Fruit fly (Drosophila melanogaster) whole organism, embryonic: ENCODE data around the gene gammaCOP.
A peak's percentile ranks its signal among the peaks of the same experiment; 100 is the strongest.

ENCODE experiments used
- Atf6 ChIP-seq: fragments of 200-800 bp; sonication (Bioruptor generic); IDR thresholded peaks from 2 replicates; pipeline ENCODE4 v1.3.6; 2022; ENCODE audit warnings: missing biosample characterization, missing genetic modification characterization
- Bgb ChIP-seq: fragments of 200-800 bp; sonication (Bioruptor generic); IDR thresholded peaks from 2 replicates; pipeline ENCODE4 v1.3.6; 2022; ENCODE audit warnings: missing biosample characterization, missing genetic modification characterization; ENCODE audit not compliant: partially characterized antibody
- CG10147 ChIP-seq: fragments of 200-800 bp; sonication (Bioruptor generic); optimal IDR thresholded peaks from 2 replicates; lab custom pipeline; 2019; ENCODE audit warnings: missing biosample characterization, mild to moderate bottlenecking, missing genetic modification characterization, moderate library complexity
- CG10274 ChIP-seq: fragments of 200-800 bp; sonication (Bioruptor generic); optimal IDR thresholded peaks from 3 replicates; lab custom pipeline; 2017; ENCODE audit warnings: missing biosample characterization, mild to moderate bottlenecking, missing genetic modification characterization
- CG10462 ChIP-seq: fragments of 200-800 bp; sonication (Bioruptor generic); optimal IDR thresholded peaks from 2 replicates; lab custom pipeline; 2016; ENCODE audit warnings: missing biosample characterization, missing genetic modification characterization
- CG11085 ChIP-seq: fragments of 200-800 bp; sonication (Bioruptor generic); IDR thresholded peaks from 2 replicates; pipeline ENCODE4 v1.3.6; 2022; ENCODE audit warnings: missing biosample characterization, missing genetic modification characterization
- CG11560 ChIP-seq: fragments of 200-800 bp; sonication (Bioruptor generic); IDR thresholded peaks from 3 replicates; pipeline ENCODE4 v1.3.6; 2022; ENCODE audit warnings: missing biosample characterization, missing genetic modification characterization
- CG11696 ChIP-seq: fragments of 200-800 bp; sonication (Bioruptor generic); IDR thresholded peaks from 2 replicates; pipeline ENCODE4 v1.3.6; 2022; ENCODE audit warnings: missing biosample characterization, missing genetic modification characterization
- CG1233 ChIP-seq: fragments of 200-800 bp; sonication (Bioruptor generic); optimal IDR thresholded peaks from 4 replicates; lab custom pipeline; 2018; ENCODE audit warnings: missing biosample characterization, mild to moderate bottlenecking, missing genetic modification characterization
- CG13123 ChIP-seq: fragments of 200-800 bp; sonication (Bioruptor generic); optimal IDR thresholded peaks from 2 replicates; lab custom pipeline; 2016; ENCODE audit warnings: missing biosample characterization, missing genetic modification characterization
- CG17612 ChIP-seq: fragments of 200-800 bp; sonication (Bioruptor generic); IDR thresholded peaks from 2 replicates; pipeline ENCODE4 v1.3.6; 2022; ENCODE audit warnings: missing biosample characterization, missing genetic modification characterization
- CG30020 ChIP-seq: fragments of 200-800 bp; optimal IDR thresholded peaks from 2 replicates; lab custom pipeline; 2019; ENCODE audit warnings: missing biosample characterization, mild to moderate bottlenecking, missing genetic modification characterization, moderate library complexity
- CG31441 ChIP-seq: fragments of 200-800 bp; sonication (Bioruptor generic); IDR thresholded peaks from 2 replicates; pipeline ENCODE4 v1.3.6; 2022; ENCODE audit warnings: missing biosample characterization, missing genetic modification characterization
- CG33557 ChIP-seq: fragments of 200-800 bp; sonication (Bioruptor generic); optimal IDR thresholded peaks from 2 replicates; lab custom pipeline; 2019; ENCODE audit warnings: missing biosample characterization, mild to moderate bottlenecking, missing genetic modification characterization, moderate library complexity
- CG6765 ChIP-seq: fragments of 200-800 bp; sonication (Bioruptor generic); optimal IDR thresholded peaks from 3 replicates; lab custom pipeline; 2017; ENCODE audit warnings: missing biosample characterization, mild to moderate bottlenecking, missing genetic modification characterization
- CG7357 ChIP-seq: fragments of 200-800 bp; sonication (Bioruptor generic); IDR thresholded peaks from 3 replicates; pipeline ENCODE4 v1.3.6; 2022; ENCODE audit warnings: missing biosample characterization, missing genetic modification characterization
- CG8290 ChIP-seq, 3 experiments: fragments of 200-800 bp; sonication (Bioruptor generic); optimal IDR thresholded peaks; 2 replicates each; lab custom pipeline; 2016 to 2019; ENCODE audit warnings: missing biosample characterization in 3 of 3, missing genetic modification characterization in 3 of 3, mild to moderate bottlenecking in 2 of 3, moderate library complexity in 1 of 3
- CG8478 ChIP-seq: fragments of >200 bp; optimal IDR thresholded peaks from 2 replicates; lab custom pipeline; 2018
- Ets97D ChIP-seq: fragments of 200-800 bp; sonication (Bioruptor generic); optimal IDR thresholded peaks from 3 replicates; lab custom pipeline; 2016; ENCODE audit warnings: missing biosample characterization, missing genetic modification characterization
- Gsc ChIP-seq: fragments of 200-800 bp; sonication (Bioruptor generic); IDR thresholded peaks from 2 replicates; pipeline ENCODE4 v1.3.6; 2022; ENCODE audit warnings: missing biosample characterization, missing genetic modification characterization
- H15 ChIP-seq: fragments of 200-800 bp; sonication (Bioruptor generic); IDR thresholded peaks from 3 replicates; pipeline ENCODE4 v1.3.6; 2022; ENCODE audit warnings: missing biosample characterization, missing genetic modification characterization
- HHEX ChIP-seq: fragments of 200-800 bp; sonication (Bioruptor generic); optimal IDR thresholded peaks from 3 replicates; lab custom pipeline; 2017; ENCODE audit warnings: missing biosample characterization, mild to moderate bottlenecking, missing genetic modification characterization, missing genetic modification reagents
- HLH3B ChIP-seq: fragments of 200-800 bp; sonication (Bioruptor generic); IDR thresholded peaks from 2 replicates; pipeline ENCODE4 v1.3.6; 2022; ENCODE audit warnings: missing biosample characterization, missing genetic modification characterization
- Hey ChIP-seq: fragments of 200-800 bp; sonication (Bioruptor generic); optimal IDR thresholded peaks from 3 replicates; lab custom pipeline; 2018; ENCODE audit warnings: missing biosample characterization, mild to moderate bottlenecking, missing genetic modification characterization
- Hr39 ChIP-seq: fragments of >200 bp; optimal IDR thresholded peaks from 2 replicates; lab custom pipeline; 2017
- Hr78 ChIP-seq, 2 experiments: fragments of 200-800 bp in 1 of 2; fragments of >200 bp in 1 of 2; sonication (Bioruptor generic) in 1 of 2; optimal IDR thresholded peaks; 2 replicates each; lab custom pipeline; 2017 to 2019; ENCODE audit warnings: missing biosample characterization in 2 of 2, missing genetic modification characterization in 2 of 2, mild to moderate bottlenecking in 1 of 2, moderate library complexity in 1 of 2
- Lim3 ChIP-seq: fragments of 200-800 bp; sonication (Bioruptor generic); IDR thresholded peaks from 2 replicates; pipeline ENCODE4 v1.3.6; 2022; ENCODE audit warnings: missing biosample characterization, missing genetic modification characterization
- Mes4 ChIP-seq: fragments of 200-800 bp; sonication (Bioruptor generic); optimal IDR thresholded peaks from 2 replicates; lab custom pipeline; 2016; ENCODE audit warnings: missing biosample characterization, missing genetic modification characterization
- Sin3A ChIP-seq: fragments of >200 bp; optimal IDR thresholded peaks from 2 replicates; lab custom pipeline; 2018
- Sry-δ ChIP-seq: fragments of 200-800 bp; sonication (Bioruptor generic); optimal IDR thresholded peaks from 2 replicates; lab custom pipeline; 2016; ENCODE audit warnings: missing biosample characterization, missing genetic modification characterization
- TFAM ChIP-seq: fragments of 200-800 bp; sonication (Bioruptor generic); optimal IDR thresholded peaks from 2 replicates; lab custom pipeline; 2017; ENCODE audit warnings: missing biosample characterization, missing genetic modification characterization, inconsistent platforms
- amos ChIP-seq: fragments of 200-800 bp; sonication (Bioruptor generic); IDR thresholded peaks from 2 replicates; pipeline ENCODE4 v1.3.6; 2022; ENCODE audit warnings: missing biosample characterization, missing genetic modification characterization; ENCODE audit not compliant: partially characterized antibody
- da ChIP-seq: fragments of 200-800 bp; sonication (Bioruptor generic); optimal IDR thresholded peaks from 2 replicates; lab custom pipeline; 2016; ENCODE audit warnings: missing biosample characterization, missing genetic modification characterization
- dati ChIP-seq: fragments of 200-800 bp; sonication (Bioruptor generic); IDR thresholded peaks from 2 replicates; pipeline ENCODE4 v1.3.6; 2022; ENCODE audit warnings: missing biosample characterization, missing genetic modification characterization
- exex ChIP-seq: fragments of 200-800 bp; sonication (Bioruptor generic); optimal IDR thresholded peaks from 4 replicates; lab custom pipeline; 2018; ENCODE audit warnings: missing biosample characterization, mild to moderate bottlenecking, missing genetic modification characterization, moderate library complexity
- fd3F ChIP-seq: fragments of 200-800 bp; sonication (Bioruptor generic); optimal IDR thresholded peaks from 2 replicates; lab custom pipeline; 2018; ENCODE audit warnings: missing biosample characterization, mild to moderate bottlenecking, missing genetic modification characterization, moderate library complexity
- fru ChIP-seq: fragments of >200 bp; optimal IDR thresholded peaks from 2 replicates; lab custom pipeline; 2017
- fu2 ChIP-seq: fragments of 200-800 bp; sonication (Bioruptor generic); optimal IDR thresholded peaks from 2 replicates; lab custom pipeline; 2016; ENCODE audit warnings: missing biosample characterization, missing genetic modification characterization
- gsb-n ChIP-seq: fragments of 200-800 bp; sonication (Bioruptor generic); optimal IDR thresholded peaks from 3 replicates; lab custom pipeline; 2018; ENCODE audit warnings: missing biosample characterization, mild to moderate bottlenecking, missing genetic modification characterization
- gt ChIP-seq: fragments of 200-800 bp; sonication (Bioruptor generic); IDR thresholded peaks from 2 replicates; pipeline ENCODE4 v1.3.6; 2022; ENCODE audit warnings: missing biosample characterization, missing genetic modification characterization
- lola ChIP-seq, 3 experiments: fragments of >200 bp in 2 of 3; fragments of 200-800 bp in 1 of 3; sonication (Bioruptor generic) in 1 of 3; optimal IDR thresholded peaks; 2 replicates each; lab custom pipeline; 2017 to 2019; ENCODE audit warnings: missing biosample characterization in 3 of 3, missing genetic modification characterization in 3 of 3, mild to moderate bottlenecking in 1 of 3, moderate library complexity in 1 of 3
- luna ChIP-seq: fragments of 200-800 bp; sonication (Bioruptor generic); optimal IDR thresholded peaks from 2 replicates; lab custom pipeline; 2016; ENCODE audit warnings: missing biosample characterization, missing genetic modification characterization
- nau ChIP-seq: fragments of 200-800 bp; sonication (Bioruptor generic); optimal IDR thresholded peaks from 3 replicates; lab custom pipeline; 2017; ENCODE audit warnings: missing biosample characterization, mild to moderate bottlenecking, missing genetic modification characterization, missing genetic modification reagents
- nerfin-1 ChIP-seq: fragments of 200-800 bp; sonication (Bioruptor generic); optimal IDR thresholded peaks from 3 replicates; lab custom pipeline; 2019; ENCODE audit warnings: missing biosample characterization, mild to moderate bottlenecking, missing genetic modification characterization, moderate library complexity
- pros ChIP-seq: fragments of 200-800 bp; sonication (Bioruptor generic); optimal IDR thresholded peaks from 3 replicates; lab custom pipeline; 2019; ENCODE audit warnings: missing biosample characterization, mild to moderate bottlenecking, missing genetic modification characterization, moderate library complexity
- scrt ChIP-seq: fragments of 200-800 bp; sonication (Bioruptor generic); optimal IDR thresholded peaks from 2 replicates; lab custom pipeline; 2018; ENCODE audit warnings: missing biosample characterization, mild to moderate bottlenecking, missing genetic modification characterization, moderate library complexity
- slbo ChIP-seq: fragments of 200-800 bp; sonication (Bioruptor generic); IDR thresholded peaks from 2 replicates; pipeline ENCODE4 v1.3.6; 2022; ENCODE audit warnings: missing biosample characterization, missing genetic modification characterization
- sug ChIP-seq: fragments of 200-800 bp; optimal IDR thresholded peaks from 2 replicates; lab custom pipeline; 2019; ENCODE audit warnings: missing biosample characterization, mild to moderate bottlenecking, missing genetic modification characterization, moderate library complexity
- unc-4 ChIP-seq: fragments of 200-800 bp; sonication (Bioruptor generic); IDR thresholded peaks from 2 replicates; pipeline ENCODE4 v1.3.6; 2022; ENCODE audit warnings: missing biosample characterization, missing genetic modification characterization; ENCODE audit not compliant: partially characterized antibody
- unpg ChIP-seq: fragments of 200-800 bp; sonication (Bioruptor generic); optimal IDR thresholded peaks from 3 replicates; lab custom pipeline; 2018; ENCODE audit warnings: missing biosample characterization, mild to moderate bottlenecking, missing genetic modification characterization, moderate library complexity
- vfl ChIP-seq: fragments of 200-800 bp; sonication (Bioruptor generic); optimal IDR thresholded peaks from 2 replicates; lab custom pipeline; 2016; ENCODE audit warnings: missing biosample characterization, missing genetic modification characterization

The gammaCOP gene

DNA sequence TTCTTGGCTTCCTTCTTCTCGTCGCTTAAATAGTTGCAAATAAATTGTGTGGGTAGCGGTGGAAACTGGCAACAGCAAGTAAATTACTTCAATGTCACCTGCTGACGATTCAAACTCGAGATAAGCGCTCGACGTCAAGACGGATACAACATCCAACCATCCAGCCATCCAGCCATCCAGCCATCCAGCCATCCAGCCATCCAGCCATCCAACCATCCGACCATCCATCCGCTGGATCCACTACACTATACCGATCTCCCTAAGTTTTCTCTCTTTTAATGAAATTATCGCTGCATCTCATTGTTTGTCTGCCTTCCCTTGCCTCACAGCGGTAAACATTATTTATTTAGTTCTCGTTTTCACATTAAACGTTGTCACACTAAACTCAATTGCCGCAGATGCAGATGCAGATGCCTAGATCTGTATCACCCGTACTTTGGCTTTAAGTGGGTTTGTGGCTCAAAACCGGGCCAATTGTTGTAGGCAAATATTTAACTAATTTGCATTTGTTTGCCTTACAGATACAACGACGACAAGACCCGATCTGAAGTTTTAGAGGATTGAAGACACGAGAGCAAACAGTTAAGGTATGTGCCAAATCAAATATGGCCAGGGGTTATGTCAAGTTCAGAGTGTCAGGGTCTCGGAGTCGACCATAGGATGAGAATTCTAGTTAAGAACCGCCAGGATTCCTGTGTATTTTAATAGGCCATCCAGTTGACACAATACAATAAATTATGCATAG lies 23.0 kb upstream of the gammaCOP start (continued):
- no peak for TF ChIP-seq CG11085 (GFP tag; lab: Robert Waterston, UW)
- no peak for TF ChIP-seq slbo (GFP tag; lab: Robert Waterston, UW)
- TF ChIP-seq HHEX (GFP tag; lab: Kevin White, UChicago), result no peak
- TF ChIP-seq amos (GFP tag; lab: Robert Waterston, UW), result no peak
- no peak for TF ChIP-seq Lim3 (GFP tag; lab: Robert Waterston, UW)
- TF ChIP-seq CG8290 (GFP tag; optimal IDR thresholded peaks at IDR 0.05; lab: Kevin White, UChicago), result no peak
- no peak for TF ChIP-seq CG8290 (tag; optimal IDR thresholded peaks at IDR 0.05; lab: Kevin White, UChicago)
- TF ChIP-seq TFAM (GFP tag; lab: Kevin White, UChicago), result no peak
- no peak for TF ChIP-seq Gsc (GFP tag; lab: Robert Waterston, UW)
- TF ChIP-seq Mes4 (GFP tag; lab: Kevin White, UChicago), result peak; percentile 16
- TF ChIP-seq Atf6, result no peak
- TF ChIP-seq CG33557 (GFP tag; lab: Kevin White, UChicago), result peak; percentile 58
- TF ChIP-seq CG17612, result no peak
- no peak for TF ChIP-seq sug (tag; lab: Kevin White, UChicago)
- TF ChIP-seq CG30020 (tag; lab: Kevin White, UChicago), result no peak
- TF ChIP-seq CG6765, result no peak
- no peak for TF ChIP-seq CG7357
- TF ChIP-seq CG8478 (lab: Kevin White, UChicago), result no peak
- no peak for TF ChIP-seq CG10274 (GFP tag; lab: Kevin White, UChicago)
- TF ChIP-seq Hey (tag; lab: Kevin White, UChicago), result no peak
- peak; percentile 1 for TF ChIP-seq unpg (GFP tag; lab: Kevin White, UChicago)
- TF ChIP-seq gsb-n (tag; lab: Kevin White, UChicago), result no peak
- TF ChIP-seq nerfin-1 (tag; lab: Kevin White, UChicago), result peak; percentile 20
- TF ChIP-seq scrt (GFP tag; lab: Kevin White, UChicago), result no peak
- TF ChIP-seq CG10147, result no peak
- TF ChIP-seq CG11560 (tag; lab: Robert Waterston, UW), result no peak
- TF ChIP-seq dati, result no peak
- peak in 1 of 2 experiments; percentile 56 for TF ChIP-seq Hr78 (GFP tag; optimal IDR thresholded peaks at IDR 0.05; lab: Kevin White, UChicago)
- TF ChIP-seq lola (GFP tag; optimal IDR thresholded peaks at IDR 0.05; lab: Kevin White, UChicago), result peak in 1 of 3 experiments; percentile 24
- no peak for TF ChIP-seq Hr39
- TF ChIP-seq Ets97D, result no peak
- TF ChIP-seq CG31441, result peak; percentile 19; the same call in 1 of the 2 replicates
- no peak for TF ChIP-seq da (GFP tag; lab: Kevin White, UChicago)
- TF ChIP-seq pros (GFP tag; lab: Kevin White, UChicago), result no peak
- TF ChIP-seq CG1233 (GFP tag; lab: Kevin White, UChicago), result no peak
- TF ChIP-seq CG13123 (GFP tag; lab: Kevin White, UChicago), result no peak
- no peak for TF ChIP-seq H15 (GFP tag; lab: Robert Waterston, UW)
- TF ChIP-seq gt (GFP tag; lab: Robert Waterston, UW), result no peak
- TF ChIP-seq HLH3B, result no peak
- no peak for TF ChIP-seq Bgb
- TF ChIP-seq vfl, result no peak
- no peak for TF ChIP-seq unc-4 (GFP tag; lab: Robert Waterston, UW)
- TF ChIP-seq luna (GFP tag; lab: Kevin White, UChicago), result no peak
- no peak for TF ChIP-seq nau (GFP tag; lab: Kevin White, UChicago)
- no peak for TF ChIP-seq fd3F (GFP tag; lab: Kevin White, UChicago)
- no peak for TF ChIP-seq CG10462 (GFP tag; lab: Kevin White, UChicago)
- no peak for TF ChIP-seq Sin3A
- TF ChIP-seq fru, result no peak
- TF ChIP-seq fu2 (GFP tag; lab: Kevin White, UChicago), result no peak
- TF ChIP-seq Sry-δ (GFP tag; lab: Kevin White, UChicago), result no peak
- no peak for TF ChIP-seq CG11696 (GFP tag; lab: Robert Waterston, UW)
- no peak for TF ChIP-seq exex (tag; lab: Kevin White, UChicago)
